Fruit fly (Drosophila melanogaster): ENCODE measurements around the gene Ctr9.
A peak's percentile ranks its signal among the peaks of the same experiment; 100 is the strongest.

The Ctr9 gene

dm6 chr3L:1335428-1335764, 28.4 kb downstream of the Ctr9 start (continued):
- peak; percentile 60 for TF ChIP-seq pdm3 (GFP tag; optimal IDR thresholded peaks at IDR 0.05)
- TF ChIP-seq CG3919 (GFP tag; optimal IDR thresholded peaks at IDR 0.05), result peak; percentile 69
- peak; percentile 86 for TF ChIP-seq CG15336 (GFP tag; IDR thresholded peaks at IDR 0.05)
- TF ChIP-seq eg (GFP tag; IDR thresholded peaks at IDR 0.05), result peak; percentile 85
- no peak for TF ChIP-seq salr (GFP tag; optimal IDR thresholded peaks at IDR 0.05)
- TF ChIP-seq CG11902 (GFP tag; optimal IDR thresholded peaks at IDR 0.05), result no peak
- peak; percentile 67 for TF ChIP-seq Sox14 (GFP tag; optimal IDR thresholded peaks at IDR 0.05)
- no peak for TF ChIP-seq fkh (GFP tag; optimal IDR thresholded peaks at IDR 0.05)
- peak; percentile 24 for TF ChIP-seq CG34406 (GFP tag; optimal IDR thresholded peaks at IDR 0.05)
- TF ChIP-seq Ets96B (tag; optimal IDR thresholded peaks at IDR 0.05), result no peak
- peak; percentile 41 for TF ChIP-seq CG7368 (GFP tag; optimal IDR thresholded peaks at IDR 0.05)
- peak; percentile 64 for TF ChIP-seq Met (GFP tag; optimal IDR thresholded peaks at IDR 0.05)
- TF ChIP-seq CG6163 (GFP tag; IDR thresholded peaks at IDR 0.05), result peak; percentile 81
- TF ChIP-seq Hr38 (GFP tag; optimal IDR thresholded peaks at IDR 0.05), result no peak

DNA sequence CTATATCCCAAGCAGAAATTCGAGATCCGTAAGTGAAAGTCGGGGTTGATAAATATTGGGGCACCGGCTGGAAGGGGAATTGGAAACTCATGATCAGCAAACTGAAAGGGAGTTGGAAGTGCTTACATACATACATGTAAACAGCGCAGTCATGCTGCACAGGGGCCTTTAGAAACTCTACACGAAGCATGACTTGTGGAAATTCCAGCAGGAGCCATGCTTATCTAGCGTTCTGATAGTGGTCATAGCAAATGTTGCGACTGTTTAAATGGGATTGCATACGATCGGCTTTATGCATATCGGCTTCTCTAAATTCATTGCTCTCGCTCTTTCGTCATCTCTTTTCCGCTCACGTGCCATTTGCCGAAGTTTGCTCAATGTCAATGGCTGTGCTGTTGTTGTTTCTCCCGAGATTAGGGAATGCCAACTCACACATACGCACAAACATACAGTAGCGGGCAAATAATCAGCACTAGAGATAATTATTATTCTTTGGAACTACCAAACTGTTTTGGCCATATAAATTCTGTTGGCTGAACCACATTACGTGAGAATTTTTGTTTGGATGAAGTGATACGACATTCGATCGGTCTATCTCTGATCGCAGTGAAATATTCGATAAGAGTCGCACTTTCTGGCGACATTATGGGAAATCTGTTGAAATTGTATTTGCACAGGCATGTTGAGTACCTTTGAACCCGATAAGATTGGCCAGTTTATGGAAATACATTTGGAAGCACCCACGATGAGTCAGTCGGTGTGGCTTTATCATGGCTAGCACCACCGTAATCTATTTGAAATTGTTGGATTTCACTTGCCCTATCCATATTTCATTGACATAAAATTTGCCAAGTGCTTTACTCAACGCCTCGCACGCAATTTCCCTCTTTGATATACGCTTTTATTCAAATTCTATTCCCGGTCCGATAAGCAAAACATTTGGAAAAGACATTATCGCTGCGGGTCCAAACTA, 29.3 kb downstream of the Ctr9 start:
- TF ChIP-seq CG7368 (GFP tag; optimal IDR thresholded peaks at IDR 0.05) (no peak), svp (GFP tag) (peak; percentile 92), salr (GFP tag; optimal IDR thresholded peaks at IDR 0.05) (no peak), vri (GFP tag; optimal IDR thresholded peaks at IDR 0.05) (peak; percentile 91), Eip75B (GFP tag; optimal IDR thresholded peaks at IDR 0.05) (no peak), Eip93F (GFP tag; optimal IDR thresholded peaks at IDR 0.05) (peak; percentile 70), CG11762 (GFP tag; optimal IDR thresholded peaks at IDR 0.05; ENCODE audit: insufficient read depth) (no peak), fkh (GFP tag; optimal IDR thresholded peaks at IDR 0.05) (peak; percentile 36), CG6163 (GFP tag; IDR thresholded peaks at IDR 0.05) (peak; percentile 44; the same call in 2 of the 3 replicates), Hr39 (GFP tag; optimal IDR thresholded peaks at IDR 0.05) (peak; percentile 14), CG3032 (tag; optimal IDR thresholded peaks at IDR 0.05) (no peak), eg (GFP tag; IDR thresholded peaks at IDR 0.05) (peak; percentile 53; the same call in 2 of the 3 replicates), Eip78C (GFP tag) (peak; percentile 64), esn (GFP tag; optimal IDR thresholded peaks at IDR 0.05) (peak; percentile 29), CG15336 (GFP tag; IDR thresholded peaks at IDR 0.05) (peak; percentile 27; the same call in 1 of the 2 replicates), cyc (GFP tag; optimal IDR thresholded peaks at IDR 0.05) (peak; percentile 7), Hr4 (GFP tag; optimal IDR thresholded peaks at IDR 0.05) (no peak), topi (GFP tag; optimal IDR thresholded peaks at IDR 0.05) (peak; percentile 23), CG31627 (GFP tag; optimal IDR thresholded peaks at IDR 0.05) (peak; percentile 38), CG10631 (GFP tag; optimal IDR thresholded peaks at IDR 0.05) (no peak), acj6 (GFP tag; optimal IDR thresholded peaks at IDR 0.05) (no peak), fd85E (GFP tag; optimal IDR thresholded peaks at IDR 0.05) (no peak)

DNA sequence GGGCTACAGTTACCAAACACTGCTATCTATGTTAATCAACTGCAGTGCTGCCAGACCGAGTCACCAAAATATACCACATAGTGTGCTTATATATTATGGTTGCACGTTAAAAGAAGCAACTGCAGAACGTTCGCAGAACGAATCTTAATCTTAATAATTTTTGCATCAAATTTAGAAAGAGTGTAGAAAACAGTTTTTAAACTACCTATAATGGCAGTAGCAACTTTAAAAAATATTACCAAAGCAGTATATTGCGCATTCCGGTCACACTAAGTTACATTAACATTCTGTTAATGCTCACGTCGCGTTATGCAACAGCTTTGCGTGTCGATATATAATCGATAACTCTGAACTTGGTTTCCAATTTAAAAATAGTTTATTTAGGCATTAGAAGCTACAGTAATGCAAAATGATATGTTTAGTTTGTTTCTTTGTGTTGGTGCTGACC, 35.1 kb downstream of the Ctr9 start, which contains the start of gene indra:
Gene indra, minus strand, starts transcription at position 271 of the 448 bp plus-strand sequence.
- TF ChIP-seq OdsH (GFP tag; optimal IDR thresholded peaks at IDR 0.05), result no peak
- no peak for TF ChIP-seq net (GFP tag; optimal IDR thresholded peaks at IDR 0.05)
- peak; percentile 66 for TF ChIP-seq cyc (GFP tag; optimal IDR thresholded peaks at IDR 0.05)
- no peak for TF ChIP-seq CG1621 (tag; optimal IDR thresholded peaks at IDR 0.05)
- TF ChIP-seq eg (GFP tag; IDR thresholded peaks at IDR 0.05), result peak; percentile 48; the same call in 2 of the 3 replicates
- no peak for TF ChIP-seq Lpt (GFP tag; optimal IDR thresholded peaks at IDR 0.05)
- no peak for TF ChIP-seq Hr4 (GFP tag; optimal IDR thresholded peaks at IDR 0.05)
- TF ChIP-seq Ets96B (tag; optimal IDR thresholded peaks at IDR 0.05), result peak; percentile 47
- TF ChIP-seq CG11902 (GFP tag; optimal IDR thresholded peaks at IDR 0.05), result peak; percentile 47
- TF ChIP-seq fkh (GFP tag; optimal IDR thresholded peaks at IDR 0.05), result peak; percentile 43
- peak; percentile 46 for TF ChIP-seq CG6792 (GFP tag; optimal IDR thresholded peaks at IDR 0.05)
- no peak for TF ChIP-seq CG6276 (GFP tag; optimal IDR thresholded peaks at IDR 0.05)
- TF ChIP-seq salr (GFP tag; optimal IDR thresholded peaks at IDR 0.05), result no peak
- no peak for TF ChIP-seq CG4318 (GFP tag; optimal IDR thresholded peaks at IDR 0.05)
- TF ChIP-seq Eip78C (GFP tag), result peak; percentile 71
- TF ChIP-seq CG15336 (GFP tag; IDR thresholded peaks at IDR 0.05), result no peak
- peak; percentile 66 for TF ChIP-seq Sox14 (GFP tag; optimal IDR thresholded peaks at IDR 0.05)
- no peak for TF ChIP-seq CG6854 (GFP tag; optimal IDR thresholded peaks at IDR 0.05)
- TF ChIP-seq CG6808 (GFP tag; optimal IDR thresholded peaks at IDR 0.05), result no peak
- TF ChIP-seq CG11762 (GFP tag; optimal IDR thresholded peaks at IDR 0.05; ENCODE audit: insufficient read depth), result peak; percentile 7
- TF ChIP-seq CG7368 (GFP tag; optimal IDR thresholded peaks at IDR 0.05), result no peak
- no peak for TF ChIP-seq Met (GFP tag; optimal IDR thresholded peaks at IDR 0.05)
- TF ChIP-seq vri (GFP tag; optimal IDR thresholded peaks at IDR 0.05), result peak; percentile 94
- TF ChIP-seq Hr38 (GFP tag; optimal IDR thresholded peaks at IDR 0.05), result no peak
- TF ChIP-seq fd59A (GFP tag; optimal IDR thresholded peaks at IDR 0.05), result no peak
- TF ChIP-seq dac (GFP tag; optimal IDR thresholded peaks at IDR 0.05), result no peak
- no peak for TF ChIP-seq acj6 (GFP tag; optimal IDR thresholded peaks at IDR 0.05)
- no peak for TF ChIP-seq dsx (GFP tag; optimal IDR thresholded peaks at IDR 0.05; ENCODE audit: poor library complexity, severe bottlenecking)
- TF ChIP-seq CG32006 (GFP tag; optimal IDR thresholded peaks at IDR 0.05), result no peak
- peak; percentile 49 for TF ChIP-seq CG3032 (tag; optimal IDR thresholded peaks at IDR 0.05)
